Fruit fly (Drosophila melanogaster) whole organism, embryonic: ENCODE results near the gene Gk2.

Experiments used
- Atf3 ChIP-seq: fragments of 200-800 bp; sonication (Bioruptor generic); optimal IDR thresholded peaks from 3 replicates; lab custom pipeline; 2016; ENCODE audit warnings: missing biosample characterization, missing genetic modification characterization
- BtbVII ChIP-seq: fragments of 200-800 bp; sonication (Bioruptor generic); optimal IDR thresholded peaks from 3 replicates; lab custom pipeline; 2017; ENCODE audit warnings: missing biosample characterization, mild to moderate bottlenecking, missing genetic modification characterization
- CG12071 ChIP-seq: fragments of 200-800 bp; sonication (Bioruptor generic); optimal IDR thresholded peaks from 3 replicates; lab custom pipeline; 2018; ENCODE audit warnings: missing biosample characterization, mild to moderate bottlenecking, missing genetic modification characterization
- CG12104 ChIP-seq: fragments of 200-800 bp; sonication (Bioruptor generic); optimal IDR thresholded peaks from 3 replicates; lab custom pipeline; 2016; ENCODE audit warnings: missing biosample characterization, missing genetic modification characterization
- CG12769 ChIP-seq: fragments of 200-800 bp; sonication (Bioruptor generic); optimal IDR thresholded peaks from 2 replicates; lab custom pipeline; 2019; ENCODE audit warnings: missing biosample characterization, mild to moderate bottlenecking, missing genetic modification characterization, moderate library complexity
- CG13624 ChIP-seq: fragments of 200-800 bp; sonication (Bioruptor generic); optimal IDR thresholded peaks from 2 replicates; lab custom pipeline; 2016; ENCODE audit warnings: missing biosample characterization, missing genetic modification characterization
- CG15479 ChIP-seq: fragments of 200-800 bp; sonication (Bioruptor generic); optimal IDR thresholded peaks from 3 replicates; lab custom pipeline; 2019; ENCODE audit warnings: missing biosample characterization, mild to moderate bottlenecking, missing genetic modification characterization, moderate library complexity
- CG1602 ChIP-seq: fragments of 200-800 bp; sonication (Bioruptor generic); optimal IDR thresholded peaks from 3 replicates; lab custom pipeline; 2016; ENCODE audit warnings: missing biosample characterization, missing genetic modification characterization
- CG16779 ChIP-seq: fragments of 200-800 bp; sonication (Bioruptor generic); IDR thresholded peaks from 2 replicates; pipeline ENCODE4 v1.3.6; 2022; ENCODE audit warnings: missing biosample characterization, missing genetic modification characterization
- CG1832 ChIP-seq: fragments of 200-800 bp; sonication (Bioruptor generic); optimal IDR thresholded peaks from 2 replicates; lab custom pipeline; 2017; ENCODE audit warnings: missing biosample characterization, mild to moderate bottlenecking, missing genetic modification characterization, inconsistent platforms
- CG18764 ChIP-seq: fragments of 200-800 bp; sonication (Bioruptor generic); optimal IDR thresholded peaks from 3 replicates; lab custom pipeline; 2016; ENCODE audit warnings: missing biosample characterization, missing genetic modification characterization
- CG3281 ChIP-seq: fragments of 200-800 bp; sonication (Bioruptor generic); optimal IDR thresholded peaks from 3 replicates; lab custom pipeline; 2017; ENCODE audit warnings: missing biosample characterization, mild to moderate bottlenecking, missing genetic modification characterization
- CG42726 ChIP-seq: fragments of 200-800 bp; sonication (Bioruptor generic); IDR thresholded peaks from 2 replicates; pipeline ENCODE4 v1.3.6; 2022; ENCODE audit warnings: missing biosample characterization, missing genetic modification characterization; ENCODE audit not compliant: partially characterized antibody
- CG4360 ChIP-seq: fragments of 200-800 bp; sonication (Bioruptor generic); IDR thresholded peaks from 2 replicates; pipeline ENCODE4 v1.3.6; 2022; ENCODE audit warnings: missing biosample characterization, missing genetic modification characterization
- CG4424 ChIP-seq: fragments of 200-800 bp; sonication (Bioruptor generic); optimal IDR thresholded peaks from 3 replicates; lab custom pipeline; 2016; ENCODE audit warnings: missing biosample characterization, missing genetic modification characterization
- CG4730 ChIP-seq: fragments of 200-800 bp; sonication (Bioruptor generic); IDR thresholded peaks from 2 replicates; pipeline ENCODE4 v1.3.6; 2022; ENCODE audit warnings: missing biosample characterization, missing genetic modification characterization
- CG5245 ChIP-seq: fragments of 200-800 bp; sonication (Bioruptor generic); optimal IDR thresholded peaks from 3 replicates; lab custom pipeline; 2016; ENCODE audit warnings: missing biosample characterization, missing genetic modification characterization
- CG8290 ChIP-seq, 3 experiments: fragments of 200-800 bp; sonication (Bioruptor generic); optimal IDR thresholded peaks; 2 replicates each; lab custom pipeline; 2016 to 2019; ENCODE audit warnings: missing biosample characterization in 3 of 3, missing genetic modification characterization in 3 of 3, mild to moderate bottlenecking in 2 of 3, moderate library complexity in 1 of 3
- CG8388 ChIP-seq: fragments of 200-800 bp; sonication (Bioruptor generic); optimal IDR thresholded peaks from 2 replicates; lab custom pipeline; 2019; ENCODE audit warnings: missing biosample characterization, mild to moderate bottlenecking, missing genetic modification characterization, moderate library complexity
- CG8924 ChIP-seq: fragments of 200-800 bp; optimal IDR thresholded peaks from 3 replicates; lab custom pipeline; 2019; ENCODE audit warnings: missing biosample characterization, mild to moderate bottlenecking, missing genetic modification characterization, moderate library complexity
- Dip3 ChIP-seq: fragments of 200-800 bp; sonication (Bioruptor generic); optimal IDR thresholded peaks from 3 replicates; lab custom pipeline; 2016; ENCODE audit warnings: missing biosample characterization, missing genetic modification characterization
- Drgx ChIP-seq: fragments of 200-800 bp; sonication (Bioruptor generic); IDR thresholded peaks from 2 replicates; pipeline ENCODE4 v1.3.6; 2022; ENCODE audit warnings: missing biosample characterization, missing genetic modification characterization
- GATAe ChIP-seq: fragments of 200-800 bp; sonication (Bioruptor generic); conservative IDR thresholded peaks from 2 replicates; pipeline ENCODE4 v1.3.6; 2022; ENCODE audit warnings: missing biosample characterization, missing genetic modification characterization
- Gsc ChIP-seq: fragments of 200-800 bp; sonication (Bioruptor generic); IDR thresholded peaks from 2 replicates; pipeline ENCODE4 v1.3.6; 2022; ENCODE audit warnings: missing biosample characterization, missing genetic modification characterization
- H2.0 ChIP-seq: fragments of 200-800 bp; sonication (Bioruptor generic); IDR thresholded peaks from 2 replicates; pipeline ENCODE4 v1.3.6; 2022; ENCODE audit warnings: missing biosample characterization, missing genetic modification characterization
- HHEX ChIP-seq: fragments of 200-800 bp; sonication (Bioruptor generic); optimal IDR thresholded peaks from 3 replicates; lab custom pipeline; 2017; ENCODE audit warnings: missing biosample characterization, mild to moderate bottlenecking, missing genetic modification characterization, missing genetic modification reagents
- HLH4C ChIP-seq: fragments of 200-800 bp; sonication (Bioruptor generic); IDR thresholded peaks from 3 replicates; pipeline ENCODE4 v1.3.6; 2022; ENCODE audit warnings: missing biosample characterization, missing genetic modification characterization; ENCODE audit not compliant: partially characterized antibody
- Hmr ChIP-seq: fragments of 200-800 bp; sonication (Bioruptor generic); optimal IDR thresholded peaks from 3 replicates; lab custom pipeline; 2017; ENCODE audit warnings: mild to moderate bottlenecking, missing biosample characterization, missing genetic modification reagents, missing genetic modification characterization
- Mes4 ChIP-seq: fragments of 200-800 bp; sonication (Bioruptor generic); optimal IDR thresholded peaks from 2 replicates; lab custom pipeline; 2016; ENCODE audit warnings: missing biosample characterization, missing genetic modification characterization
- Nf-YA ChIP-seq: fragments of 200-800 bp; sonication (Bioruptor generic); IDR thresholded peaks from 2 replicates; pipeline ENCODE4 v1.3.6; 2022; ENCODE audit warnings: missing biosample characterization, missing genetic modification characterization
- Sin3A ChIP-seq: fragments of >200 bp; optimal IDR thresholded peaks from 2 replicates; lab custom pipeline; 2018
- Taf1 ChIP-seq: fragments of 200-800 bp; sonication (Bioruptor generic); IDR thresholded peaks from 2 replicates; pipeline ENCODE4 v1.3.6; 2022; ENCODE audit warnings: missing biosample characterization, missing genetic modification characterization
- Usf ChIP-seq: fragments of 200-800 bp; sonication (Bioruptor generic); optimal IDR thresholded peaks from 2 replicates; lab custom pipeline; 2017; ENCODE audit warnings: missing genotype, missing biosample characterization, missing genetic modification characterization
- ap ChIP-seq: fragments of 200-800 bp; sonication (Bioruptor generic); IDR thresholded peaks from 2 replicates; pipeline ENCODE4 v1.3.6; 2022; ENCODE audit warnings: missing biosample characterization, missing genetic modification characterization
- bowl ChIP-seq: fragments of 200-800 bp; sonication (Bioruptor generic); IDR thresholded peaks from 2 replicates; pipeline ENCODE4 v1.3.6; 2022; ENCODE audit warnings: missing biosample characterization, missing genetic modification characterization
- ems ChIP-seq: fragments of 200-800 bp; sonication (Bioruptor generic); optimal IDR thresholded peaks from 3 replicates; lab custom pipeline; 2016; ENCODE audit warnings: missing biosample characterization, missing genetic modification characterization
- en ChIP-seq: fragments of 200-800 bp; sonication (Bioruptor generic); optimal IDR thresholded peaks from 2 replicates; lab custom pipeline; 2016; ENCODE audit warnings: missing biosample characterization, missing genetic modification characterization
- ewg ChIP-seq: fragments of 200-800 bp; sonication (Bioruptor generic); optimal IDR thresholded peaks from 3 replicates; lab custom pipeline; 2017; ENCODE audit warnings: mild to moderate bottlenecking, missing biosample characterization, missing genetic modification reagents, missing genetic modification characterization
- fd64A ChIP-seq: fragments of 200-800 bp; sonication (Bioruptor generic); optimal IDR thresholded peaks from 3 replicates; lab custom pipeline; 2018; ENCODE audit warnings: missing biosample characterization, mild to moderate bottlenecking, missing genetic modification characterization
- gcm2 ChIP-seq: fragments of 200-800 bp; sonication (Bioruptor generic); optimal IDR thresholded peaks from 2 replicates; lab custom pipeline; 2016; ENCODE audit warnings: missing biosample characterization, missing genetic modification characterization
- hkb ChIP-seq, 2 experiments: fragments of 200-800 bp in 1 of 2; fragments of >200 bp in 1 of 2; sonication (Bioruptor generic) in 1 of 2; IDR thresholded peaks in 1 of 2; optimal IDR thresholded peaks in 1 of 2; 2 replicates each; pipeline versions ENCODE4 v1.3.6 to Lab custom; 2017 to 2022; ENCODE audit warnings: missing biosample characterization in 1 of 2, missing genetic modification characterization in 1 of 2
- jumu ChIP-seq: fragments of 200-800 bp; sonication (Bioruptor generic); optimal IDR thresholded peaks from 3 replicates; lab custom pipeline; 2016; ENCODE audit warnings: missing biosample characterization, missing genetic modification characterization
- ken ChIP-seq: fragments of 200-800 bp; sonication (Bioruptor generic); IDR thresholded peaks from 3 replicates; pipeline ENCODE4 v1.3.6; 2022; ENCODE audit warnings: missing biosample characterization, missing genetic modification characterization
- klu ChIP-seq: fragments of 200-800 bp; sonication (Bioruptor generic); IDR thresholded peaks from 2 replicates; pipeline ENCODE4 v1.3.6; 2022; ENCODE audit warnings: missing biosample characterization, missing genetic modification characterization
- nmo ChIP-seq: fragments of 200-800 bp; sonication (Bioruptor generic); optimal IDR thresholded peaks from 2 replicates; lab custom pipeline; 2018; ENCODE audit warnings: missing biosample characterization, mild to moderate bottlenecking, missing genetic modification characterization, moderate library complexity
- pum ChIP-seq: fragments of 200-800 bp; sonication (Bioruptor generic); optimal IDR thresholded peaks from 2 replicates; lab custom pipeline; 2016; ENCODE audit warnings: missing biosample characterization, missing genetic modification characterization
- ranshi ChIP-seq: fragments of 200-800 bp; sonication (Bioruptor generic); IDR thresholded peaks from 2 replicates; pipeline ENCODE4 v1.3.6; 2022; ENCODE audit warnings: missing biosample characterization, missing genetic modification characterization
- shn ChIP-seq: fragments of 200-800 bp; sonication (Bioruptor generic); optimal IDR thresholded peaks from 3 replicates; lab custom pipeline; 2016; ENCODE audit warnings: missing biosample characterization, missing genetic modification characterization
- so ChIP-seq: fragments of 200-800 bp; sonication (Bioruptor generic); IDR thresholded peaks from 3 replicates; pipeline ENCODE4 v1.3.6; 2022; ENCODE audit warnings: missing biosample characterization, missing genetic modification characterization
- trh ChIP-seq: fragments of 200-800 bp; sonication (Bioruptor generic); optimal IDR thresholded peaks from 2 replicates; lab custom pipeline; 2016; ENCODE audit warnings: missing biosample characterization, missing genetic modification characterization
- usp ChIP-seq: fragments of >200 bp; optimal IDR thresholded peaks from 2 replicates; lab custom pipeline; 2017; ENCODE audit warnings: missing biosample characterization, missing genetic modification characterization
- zfh2 ChIP-seq: fragments of 200-800 bp; sonication (Bioruptor generic); optimal IDR thresholded peaks from 2 replicates; lab custom pipeline; 2016; ENCODE audit warnings: missing biosample characterization, missing genetic modification characterization

Gk2 gene

DNA sequence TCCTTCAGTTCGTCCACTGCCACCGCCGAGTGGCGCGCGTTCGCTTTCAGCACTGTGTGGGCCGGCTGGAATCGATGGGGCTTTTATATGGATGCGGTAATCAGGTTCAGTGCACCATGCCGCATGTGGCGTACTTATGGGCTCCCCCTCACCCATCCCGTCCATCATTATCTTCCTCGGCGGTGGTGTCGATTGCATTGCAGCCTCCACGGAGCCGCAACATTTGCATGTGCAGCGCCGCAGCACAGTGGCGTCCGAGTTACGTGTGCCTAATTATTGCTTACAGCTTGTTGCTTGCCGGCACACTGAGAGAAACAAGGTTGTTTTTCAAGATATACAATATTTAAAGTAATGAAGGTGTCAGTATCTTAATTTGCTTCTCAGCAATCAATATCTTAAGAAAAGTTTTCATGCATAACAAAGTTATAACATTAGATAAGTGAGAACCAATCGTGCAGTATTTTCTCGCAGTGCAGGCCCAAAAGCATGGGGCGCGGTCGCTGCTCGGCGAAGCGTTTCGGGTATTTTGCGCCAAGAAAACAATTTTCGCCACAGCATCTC is 35.8 kb upstream of the Gk2 start, which contains the start of gene CG13931 (continued):
- TF ChIP-seq CG15479 (no peak), hkb (optimal IDR thresholded peaks at IDR 0.05; lab: Kevin White, UChicago) (no peak), hkb (GFP tag; IDR thresholded peaks at IDR 0.05; lab: Robert Waterston, UW) (peak; percentile 43; the same call in 1 of the 2 replicates), CG3281 (GFP tag; lab: Kevin White, UChicago) (no peak), fd64A (GFP tag; lab: Kevin White, UChicago) (no peak), CG8290 (GFP tag; optimal IDR thresholded peaks at IDR 0.05; lab: Kevin White, UChicago) (no peak), CG8290 (tag; optimal IDR thresholded peaks at IDR 0.05; lab: Kevin White, UChicago) (no peak), Usf (no peak), ems (no peak), bowl (no peak), pum (GFP tag; lab: Kevin White, UChicago) (peak; percentile 35), CG8924 (tag; lab: Kevin White, UChicago) (peak; percentile 3), so (GFP tag; lab: Robert Waterston, UW) (no peak), CG1832 (GFP tag; lab: Kevin White, UChicago) (no peak), CG4360 (GFP tag; lab: Robert Waterston, UW) (no peak), Taf1 (GFP tag; lab: Robert Waterston, UW) (no peak), usp (GFP tag; lab: Kevin White, UChicago) (no peak), CG1602 (GFP tag; lab: Kevin White, UChicago) (peak; percentile 13), CG12104 (GFP tag; lab: Kevin White, UChicago) (no peak), CG13624 (GFP tag; lab: Kevin White, UChicago) (no peak), ranshi (GFP tag; lab: Robert Waterston, UW) (no peak; the same call in 1 of the 2 replicates), zfh2 (no peak), CG42726 (GFP tag; lab: Robert Waterston, UW) (no peak), HLH4C (GFP tag; lab: Robert Waterston, UW) (no peak), CG18764 (GFP tag; lab: Kevin White, UChicago) (peak; percentile 3), gcm2 (GFP tag; lab: Kevin White, UChicago) (no peak), ken (GFP tag; lab: Robert Waterston, UW) (no peak), H2.0 (GFP tag; lab: Robert Waterston, UW) (peak; percentile 21; the same call in 1 of the 2 replicates), Mes4 (GFP tag; lab: Kevin White, UChicago) (no peak), Sin3A (lab: Kevin White, UChicago) (no peak), nmo (GFP tag; lab: Kevin White, UChicago) (peak; percentile 35), CG8388 (GFP tag; lab: Kevin White, UChicago) (peak; percentile 29), Dip3 (GFP tag; lab: Kevin White, UChicago) (no peak), Nf-YA (GFP tag; lab: Robert Waterston, UW) (no peak), klu (GFP tag; lab: Robert Waterston, UW) (no peak), CG4730 (GFP tag; lab: Robert Waterston, UW) (no peak), CG12071 (GFP tag; lab: Kevin White, UChicago) (no peak), GATAe (GFP tag; lab: Robert Waterston, UW) (no peak), ewg (GFP tag; lab: Kevin White, UChicago) (no peak), ap (GFP tag; lab: Robert Waterston, UW) (no peak), CG12769 (no peak), Drgx (GFP tag; lab: Robert Waterston, UW) (peak; percentile 77), Atf3 (no peak), CG16779 (GFP tag; lab: Robert Waterston, UW) (no peak), BtbVII (GFP tag; lab: Kevin White, UChicago) (no peak), trh (GFP tag; lab: Kevin White, UChicago) (no peak), en (GFP tag; lab: Kevin White, UChicago) (no peak), Hmr (GFP tag; lab: Kevin White, UChicago) (no peak), CG5245 (GFP tag; lab: Kevin White, UChicago) (no peak), jumu (GFP tag; lab: Kevin White, UChicago) (no peak), Gsc (GFP tag; lab: Robert Waterston, UW) (no peak), HHEX (GFP tag; lab: Kevin White, UChicago) (no peak), CG4424 (no peak), shn (GFP tag; lab: Kevin White, UChicago) (no peak)
